Fruit fly (Drosophila melanogaster): ENCODE results near the gene Nedd4.
A peak's percentile ranks its signal among the peaks of the same experiment; 100 is the strongest.

Nedd4 gene

DNA sequence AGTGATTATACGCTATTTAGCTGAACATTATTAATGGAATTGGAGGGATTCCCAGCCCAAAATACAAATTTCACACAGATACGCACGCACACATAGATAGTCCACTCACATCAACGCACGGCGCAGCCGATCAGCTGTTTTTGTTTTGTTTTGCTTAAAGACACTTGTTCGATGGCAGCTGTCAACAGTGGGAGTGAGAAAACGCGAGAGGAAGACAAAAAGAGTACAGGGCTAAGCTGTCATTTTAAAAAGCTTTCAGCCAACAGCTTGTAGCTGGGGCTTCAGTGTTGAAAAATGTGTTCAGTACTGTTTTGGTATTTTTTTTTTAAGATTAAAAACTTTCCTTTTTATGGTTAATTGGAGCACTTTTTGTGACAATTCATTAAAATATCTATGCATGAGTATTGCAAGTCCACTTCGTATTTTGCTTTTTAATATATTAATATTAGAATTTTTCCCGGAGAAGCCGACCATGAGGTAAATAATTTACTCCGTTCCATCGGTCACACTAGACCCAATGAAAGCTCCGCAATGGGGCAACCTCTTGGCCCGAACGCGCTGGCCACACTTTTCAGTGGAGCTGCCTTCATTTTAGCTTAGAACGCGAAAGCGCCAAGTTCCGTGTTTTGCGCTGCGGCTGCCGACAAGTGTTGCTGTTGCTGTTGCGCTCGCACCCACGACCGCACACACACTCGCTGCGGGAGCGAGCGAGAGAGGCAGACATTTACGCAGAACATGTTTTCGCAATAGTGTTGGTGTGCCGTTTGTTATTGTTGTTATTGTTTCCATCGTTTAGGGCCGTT is 3.2 kb downstream of the Nedd4 start (continued):
- TF ChIP-seq CG16815 (GFP tag; optimal IDR thresholded peaks at IDR 0.05) (no peak), pho (GFP tag; optimal IDR thresholded peaks at IDR 0.05) (peak; percentile 31), CG8765 (GFP tag; IDR thresholded peaks at IDR 0.05) (0 out of 2 replicates have a peak, but pooled peaks have one; percentile 40), pfk (GFP tag; optimal IDR thresholded peaks at IDR 0.05) (peak; percentile 2), insv (GFP tag; optimal IDR thresholded peaks at IDR 0.05) (peak in 1 of 2 experiments; percentile 5), Med (GFP tag) (peak; percentile 87), H15 (GFP tag; IDR thresholded peaks at IDR 0.05) (0 out of 3 replicates have a peak, but pooled peaks have one; percentile 35), CkIIα-i1 (GFP tag; IDR thresholded peaks at IDR 0.05) (no peak), fd102C (GFP tag; optimal IDR thresholded peaks at IDR 0.05) (no peak), ems (GFP tag; optimal IDR thresholded peaks at IDR 0.05) (peak; percentile 58), CG10209 (GFP tag; optimal IDR thresholded peaks at IDR 0.05) (peak; percentile 1), disco-r (GFP tag; optimal IDR thresholded peaks at IDR 0.05) (no peak), CG16863 (GFP tag; optimal IDR thresholded peaks at IDR 0.05) (peak; percentile 37), al (GFP tag; IDR thresholded peaks at IDR 0.05) (peak; percentile 10; the same call in 1 of the 2 replicates), gsb-n (tag; optimal IDR thresholded peaks at IDR 0.05) (no peak), CG2120 (GFP tag; optimal IDR thresholded peaks at IDR 0.05) (peak; percentile 70), z (GFP tag; IDR thresholded peaks at IDR 0.05) (no peak), lmd (GFP tag; IDR thresholded peaks at IDR 0.05) (peak; percentile 42; the same call in 1 of the 2 replicates), Adf1 (GFP tag; IDR thresholded peaks at IDR 0.05) (peak; percentile 56), CG6791 (GFP tag; IDR thresholded peaks at IDR 0.05; ENCODE audit: partially characterized antibody) (no peak), CG16813 (GFP tag; IDR thresholded peaks at IDR 0.05; ENCODE audit: partially characterized antibody) (0 out of 3 replicates have a peak, but pooled peaks have one; percentile 7), CG11398 (GFP tag; optimal IDR thresholded peaks at IDR 0.05) (no peak), Xrp1 (GFP tag; IDR thresholded peaks at IDR 0.05) (peak; percentile 28; the same call in 1 of the 2 replicates), CG10274 (GFP tag; optimal IDR thresholded peaks at IDR 0.05) (no peak), gsb (GFP tag; IDR thresholded peaks at IDR 0.05) (0 out of 2 replicates have a peak, but pooled peaks have one; percentile 27), h (optimal IDR thresholded peaks at IDR 0.05) (no peak), Hmx (GFP tag; optimal IDR thresholded peaks at IDR 0.05) (no peak), chif (GFP tag; optimal IDR thresholded peaks at IDR 0.05) (no peak), Doc2 (GFP tag; IDR thresholded peaks at IDR 0.05) (no peak), lov (optimal IDR thresholded peaks at IDR 0.05) (no peak), lov (GFP tag; IDR thresholded peaks at IDR 0.05) (no peak), p53 (GFP tag; optimal IDR thresholded peaks at IDR 0.05) (no peak), bab2 (GFP tag; optimal IDR thresholded peaks at IDR 0.05) (peak; percentile 27), hkb (optimal IDR thresholded peaks at IDR 0.05) (peak; percentile 51), hkb (GFP tag; IDR thresholded peaks at IDR 0.05) (0 out of 2 replicates have a peak, but pooled peaks have one; percentile 33), Mes4 (GFP tag; optimal IDR thresholded peaks at IDR 0.05) (no peak), bigmax (GFP tag; optimal IDR thresholded peaks at IDR 0.05) (peak; percentile 26), bcd (GFP tag; optimal IDR thresholded peaks at IDR 0.05) (peak; percentile 57), CG4360 (GFP tag; IDR thresholded peaks at IDR 0.05) (peak; percentile 56), ken (GFP tag; IDR thresholded peaks at IDR 0.05) (0 out of 3 replicates have a peak, but pooled peaks have one; percentile 26), CG6654 (GFP tag; optimal IDR thresholded peaks at IDR 0.05) (no peak), CG17328 (GFP tag; IDR thresholded peaks at IDR 0.05) (no peak), Taf1 (GFP tag; IDR thresholded peaks at IDR 0.05) (no peak), CG14667 (GFP tag; IDR thresholded peaks at IDR 0.05) (no peak), TFAM (GFP tag; optimal IDR thresholded peaks at IDR 0.05) (no peak), CG12219 (GFP tag; optimal IDR thresholded peaks at IDR 0.05) (no peak), CG14441 (GFP tag; IDR thresholded peaks at IDR 0.05) (no peak), CG14014 (GFP tag; IDR thresholded peaks at IDR 0.05) (peak; percentile 48; the same call in 1 of the 2 replicates), abd-A (tag; optimal IDR thresholded peaks at IDR 0.05) (peak; percentile 80), Meics (GFP tag; optimal IDR thresholded peaks at IDR 0.05) (peak; percentile 54), CG2889 (GFP tag; IDR thresholded peaks at IDR 0.05) (no peak)
